Worm (Caenorhabditis elegans) whole organism, midembryonic: Measurements from ENCODE around the gene F26F2.8.

ENCODE experiments used
- T22C8.4 ChIP-seq: fragments of 200-800 bp; sonication (Bioruptor generic); IDR thresholded peaks from 2 replicates; pipeline ENCODE4 v1.3.6; 2022; ENCODE audit warnings: missing genetic modification characterization, missing compliant biosample characterization
- cog-1 ChIP-seq: sonication (generic microtip); optimal IDR thresholded peaks from 2 replicates; lab custom pipeline; 2016; ENCODE audit warnings: missing genetic modification characterization, missing compliant biosample characterization
- flt-1 ChIP-seq: fragments of 200-800 bp; sonication (Bioruptor generic); IDR thresholded peaks from 2 replicates; pipeline ENCODE4 v1.3.6; 2022; ENCODE audit warnings: missing genetic modification characterization, missing compliant biosample characterization
- klf-2 ChIP-seq: fragments of 200-800 bp; sonication (Bioruptor generic); conservative IDR thresholded peaks from 2 replicates; pipeline ENCODE4 v1.3.6; 2022; ENCODE audit warnings: missing genetic modification reagents, missing genetic modification characterization, missing compliant biosample characterization
- med-1 ChIP-seq: sonication (generic microtip); optimal IDR thresholded peaks from 2 replicates; lab custom pipeline; 2017; ENCODE audit warnings: missing genetic modification characterization, mild to moderate bottlenecking, missing compliant biosample characterization, antibody characterized with exemption, missing genetic modification reagents; ENCODE audit not compliant: insufficient read depth
- ref-1 ChIP-seq: fragments of 200-800 bp; sonication (Bioruptor generic); conservative IDR thresholded peaks from 2 replicates; pipeline ENCODE4 v1.3.6; 2022; ENCODE audit warnings: missing genetic modification reagents, missing genetic modification characterization, missing compliant biosample characterization
- tab-1 ChIP-seq: fragments of 200-800 bp; sonication (Bioruptor generic); IDR thresholded peaks from 2 replicates; pipeline ENCODE4 v1.3.6; 2022; ENCODE audit warnings: missing genetic modification characterization, missing compliant biosample characterization
- ztf-23 ChIP-seq: fragments of 200-800 bp; sonication (Bioruptor generic); IDR thresholded peaks from 2 replicates; pipeline ENCODE4 v1.3.6; 2022; ENCODE audit warnings: missing genetic modification reagents, missing genetic modification characterization, missing compliant biosample characterization
- ztf-29 ChIP-seq: fragments of 200-800 bp; sonication (Bioruptor generic); IDR thresholded peaks from 2 replicates; pipeline ENCODE4 v1.3.6; 2022; ENCODE audit warnings: missing genetic modification reagents, missing genetic modification characterization, missing compliant biosample characterization

DNA sequence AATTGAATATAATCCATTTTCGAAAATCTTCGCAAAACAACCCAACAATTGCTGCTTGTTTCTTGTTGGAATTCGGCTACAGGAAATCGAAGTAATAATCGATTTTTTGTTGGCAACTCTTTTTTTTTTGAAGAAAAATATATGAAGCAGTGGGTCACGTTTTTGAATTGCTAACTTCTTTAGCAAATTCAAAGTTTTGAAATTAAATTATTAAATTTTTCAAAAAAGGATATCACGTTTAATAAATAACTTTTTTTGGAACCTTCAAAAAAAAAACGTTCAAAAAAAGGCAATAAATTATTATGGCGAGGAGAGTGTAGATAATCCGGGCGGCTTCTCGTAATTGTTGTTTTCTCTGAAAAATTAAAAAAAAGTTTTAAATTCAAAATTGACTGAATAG, 43.1 kb upstream of the F26F2.8 start, which contains the start of gene Y38H6C.15:
- TF ChIP-seq T22C8.4 (GFP tag; lab: Robert Waterston, UW) (no peak), med-1 (GFP tag; lab: Kevin White, UChicago) (no peak), klf-2 (no peak), tab-1 (GFP tag; lab: Robert Waterston, UW) (no peak), flt-1 (GFP tag; lab: Robert Waterston, UW) (no peak), ztf-23 (no peak), cog-1 (tag; lab: Kevin White, UChicago) (no peak), ztf-29 (no peak), ref-1 (GFP tag; lab: Robert Waterston, UW) (no peak)
